Fruit fly (Drosophila melanogaster): ENCODE data around the gene Prosalpha4.

The Prosalpha4 gene

DNA sequence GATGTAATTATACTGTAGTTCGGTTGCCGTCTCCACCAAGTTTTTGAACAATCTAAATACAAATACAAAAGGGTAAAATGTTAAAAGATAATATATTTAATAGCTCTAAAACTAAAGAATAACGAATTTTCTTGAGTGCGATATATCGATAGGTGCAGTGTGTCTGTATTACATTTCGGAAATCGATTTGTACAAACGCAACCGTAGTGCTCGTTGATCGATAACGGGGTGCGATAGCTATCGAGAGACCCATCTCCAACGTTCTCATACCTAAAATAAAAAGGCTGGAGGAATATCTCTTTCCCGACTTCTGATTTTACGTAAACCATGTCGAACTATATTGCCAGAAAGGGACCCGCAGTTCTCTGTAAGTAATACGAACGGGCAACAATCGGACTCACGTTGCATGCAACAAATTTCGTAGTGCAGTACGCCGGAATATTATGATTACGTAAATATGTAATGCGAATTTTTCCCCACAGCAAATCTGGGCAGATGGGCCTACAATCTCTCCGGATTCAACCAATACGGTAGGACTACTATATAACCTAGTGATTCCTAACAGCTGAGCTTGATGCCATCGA lies 10.1 kb downstream of the Prosalpha4 start, which contains the start of gene UQCR-14 (continued):
- TF ChIP-seq CG30020 (tag; optimal IDR thresholded peaks at IDR 0.05) (peak; percentile 71), dati (GFP tag; IDR thresholded peaks at IDR 0.05) (no peak), CrebB (tag; optimal IDR thresholded peaks at IDR 0.05) (no peak), tll (GFP tag; optimal IDR thresholded peaks at IDR 0.05) (no peak), en (GFP tag; optimal IDR thresholded peaks at IDR 0.05) (no peak), Hmx (GFP tag; optimal IDR thresholded peaks at IDR 0.05) (no peak), Doc3 (GFP tag; IDR thresholded peaks at IDR 0.05; ENCODE audit: partially characterized antibody) (peak; percentile 89), Atf6 (GFP tag; IDR thresholded peaks at IDR 0.05) (no peak), Dad (GFP tag; optimal IDR thresholded peaks at IDR 0.05) (no peak), CG3163 (GFP tag; optimal IDR thresholded peaks at IDR 0.05) (peak; percentile 2), CG9817 (tag; optimal IDR thresholded peaks at IDR 0.05) (no peak), tup (GFP tag; optimal IDR thresholded peaks at IDR 0.05) (no peak), CG15601 (tag; optimal IDR thresholded peaks at IDR 0.05) (no peak), ewg (GFP tag; optimal IDR thresholded peaks at IDR 0.05) (peak; percentile 6), lmd (GFP tag; IDR thresholded peaks at IDR 0.05) (no peak), CG7839 (tag; optimal IDR thresholded peaks at IDR 0.05) (no peak), CG10979 (tag; optimal IDR thresholded peaks at IDR 0.05) (peak; percentile 32), ERR (GFP tag; optimal IDR thresholded peaks at IDR 0.05) (no peak), gsb-n (tag; optimal IDR thresholded peaks at IDR 0.05) (no peak), CG16779 (GFP tag; IDR thresholded peaks at IDR 0.05) (no peak), twi (tag; optimal IDR thresholded peaks at IDR 0.05) (no peak), dysf (GFP tag; IDR thresholded peaks at IDR 0.05) (peak; percentile 21; the same call in 1 of the 3 replicates), ken (GFP tag; IDR thresholded peaks at IDR 0.05) (no peak), jigr1 (GFP tag; IDR thresholded peaks at IDR 0.05) (no peak), zfh1 (GFP tag; IDR thresholded peaks at IDR 0.05) (no peak), cas (GFP tag; IDR thresholded peaks at IDR 0.05) (no peak), CG17359 (tag; optimal IDR thresholded peaks at IDR 0.05) (no peak), eyg (GFP tag; optimal IDR thresholded peaks at IDR 0.05) (no peak), Side (GFP tag; optimal IDR thresholded peaks at IDR 0.05) (no peak), H15 (GFP tag; IDR thresholded peaks at IDR 0.05) (no peak), jumu (GFP tag; optimal IDR thresholded peaks at IDR 0.05) (no peak), scrt (GFP tag; optimal IDR thresholded peaks at IDR 0.05) (no peak), hth (optimal IDR thresholded peaks at IDR 0.05) (no peak), emc (GFP tag; optimal IDR thresholded peaks at IDR 0.05) (no peak), CG1602 (GFP tag; optimal IDR thresholded peaks at IDR 0.05) (no peak), bcd (GFP tag; optimal IDR thresholded peaks at IDR 0.05) (no peak), danr (GFP tag; IDR thresholded peaks at IDR 0.05) (no peak), Antp (GFP tag; optimal IDR thresholded peaks at IDR 0.05) (no peak), CG17912 (GFP tag; optimal IDR thresholded peaks at IDR 0.05) (no peak), sima (GFP tag; optimal IDR thresholded peaks at IDR 0.05) (no peak), hkb (optimal IDR thresholded peaks at IDR 0.05) (no peak), hkb (GFP tag; IDR thresholded peaks at IDR 0.05) (peak; percentile 18; the same call in 1 of the 2 replicates), mld (GFP tag; IDR thresholded peaks at IDR 0.05; ENCODE audit: partially characterized antibody) (peak; percentile 94), gem (tag; optimal IDR thresholded peaks at IDR 0.05) (peak; percentile 13), NC2β (GFP tag; optimal IDR thresholded peaks at IDR 0.05) (no peak), Elba2 (GFP tag; optimal IDR thresholded peaks at IDR 0.05) (no peak), CHES-1-like (GFP tag; optimal IDR thresholded peaks at IDR 0.05) (peak; percentile 28), CG9876 (GFP tag; optimal IDR thresholded peaks at IDR 0.05) (no peak), CG10959 (GFP tag; IDR thresholded peaks at IDR 0.05) (no peak), lilli (GFP tag; optimal IDR thresholded peaks at IDR 0.05) (peak; percentile 52), Rx (GFP tag; IDR thresholded peaks at IDR 0.05) (no peak), CG32772 (GFP tag; IDR thresholded peaks at IDR 0.05) (no peak)
